Worm (Caenorhabditis elegans): ENCODE results near the gene best-7.

- TF ChIP-seq ama-1 (optimal IDR thresholded peaks at IDR 0.05) (no peak), pes-1 (GFP tag; IDR thresholded peaks at IDR 0.05) (no peak), F13C5.2 (tag; optimal IDR thresholded peaks at IDR 0.05) (no peak)
These were observed 41.2 kb upstream of the best-7 start, which contains the start of gene nhr-7 for ce11 chrIV:11271262-11271661.

Measured in whole organism, early embryonic.